Fruit fly (Drosophila melanogaster) S2 (cell line): ENCODE data around the gene MED20.

ENCODE experiments used
- CG8478 ChIP-seq: fragments of >200 bp; optimal IDR thresholded peaks from 2 replicates; lab custom pipeline; 2018
- CTCF ChIP-seq, 2 experiments: fragments of >200 bp; optimal IDR thresholded peaks; 2 replicates each; lab custom pipeline; 2018

DNA sequence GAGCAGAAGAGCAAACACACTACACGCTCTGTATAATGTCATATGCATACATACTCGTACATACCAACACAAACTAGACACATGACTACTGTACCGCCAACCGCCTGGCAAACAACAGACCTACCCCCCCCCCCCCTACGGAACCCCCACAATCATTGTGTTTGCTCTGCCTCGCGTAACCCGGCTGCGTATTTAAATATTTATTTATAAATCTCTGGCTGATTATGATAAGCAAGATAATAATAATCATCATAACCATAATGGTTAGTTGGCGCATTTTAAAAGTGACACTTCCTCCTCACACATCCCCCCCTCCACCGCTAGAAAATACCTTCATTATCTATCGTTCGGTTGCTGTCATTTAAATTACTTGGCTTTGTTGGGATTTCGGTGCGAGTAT is 24.8 kb upstream of the MED20 start:
- TF ChIP-seq CTCF (optimal IDR thresholded peaks at IDR 0.05; lab: Kevin White, UChicago) (no peak), CG8478 (no peak)
